Fruit fly (Drosophila melanogaster): ENCODE data around the gene CG3961.

CG3961 gene

dm6 chr3L:18828318-18828717 lies 62.0 kb downstream of the CG3961 start (continued):
- TF ChIP-seq Scr (GFP tag; IDR thresholded peaks at IDR 0.05; ENCODE audit: partially characterized antibody) (peak; percentile 66), shn (GFP tag; optimal IDR thresholded peaks at IDR 0.05) (no peak), dati (GFP tag; IDR thresholded peaks at IDR 0.05) (no peak), Dip3 (GFP tag; optimal IDR thresholded peaks at IDR 0.05) (no peak), NFAT (GFP tag; IDR thresholded peaks at IDR 0.05) (no peak), CG11504 (tag; optimal IDR thresholded peaks at IDR 0.05) (no peak), Ets97D (GFP tag; optimal IDR thresholded peaks at IDR 0.05) (peak; percentile 26), br (optimal IDR thresholded peaks at IDR 0.05) (no peak), CG8765 (GFP tag; IDR thresholded peaks at IDR 0.05) (no peak), gsb (GFP tag; IDR thresholded peaks at IDR 0.05) (no peak), exex (tag; optimal IDR thresholded peaks at IDR 0.05) (no peak), CG7963 (GFP tag; IDR thresholded peaks at IDR 0.05; ENCODE audit: partially characterized antibody) (peak; percentile 59), CG10267 (tag; optimal IDR thresholded peaks at IDR 0.05) (peak; percentile 25), CG17568 (GFP tag; optimal IDR thresholded peaks at IDR 0.05) (no peak), ftz-f1 (GFP tag; optimal IDR thresholded peaks at IDR 0.05) (no peak), CG8290 (GFP tag; optimal IDR thresholded peaks at IDR 0.05) (no peak), CG8290 (tag; optimal IDR thresholded peaks at IDR 0.05) (peak in 1 of 2 experiments; percentile 62), HmgZ (tag; optimal IDR thresholded peaks at IDR 0.05) (peak; percentile 57), ato (GFP tag; IDR thresholded peaks at IDR 0.05; ENCODE audit: partially characterized antibody) (peak; percentile 63), Elba2 (GFP tag; optimal IDR thresholded peaks at IDR 0.05) (no peak), ken (GFP tag; IDR thresholded peaks at IDR 0.05) (no peak), CG13287 (GFP tag; IDR thresholded peaks at IDR 0.05; ENCODE audit: partially characterized antibody) (peak; percentile 83), CG4854 (GFP tag; optimal IDR thresholded peaks at IDR 0.05) (no peak), tup (GFP tag; optimal IDR thresholded peaks at IDR 0.05) (no peak), Hmr (GFP tag; optimal IDR thresholded peaks at IDR 0.05) (no peak), chinmo (GFP tag; IDR thresholded peaks at IDR 0.05; ENCODE audit: partially characterized antibody) (peak; percentile 69; the same call in 1 of the 4 replicates), CG7987 (GFP tag; optimal IDR thresholded peaks at IDR 0.05) (no peak), Fer1 (GFP tag; optimal IDR thresholded peaks at IDR 0.05) (peak; percentile 23), BEAF-32 (GFP tag; optimal IDR thresholded peaks at IDR 0.05) (peak; percentile 64), Chrac-16 (GFP tag; optimal IDR thresholded peaks at IDR 0.05) (no peak), lab (GFP tag; optimal IDR thresholded peaks at IDR 0.05) (no peak), CG1832 (GFP tag; optimal IDR thresholded peaks at IDR 0.05) (no peak), CG30403 (GFP tag; optimal IDR thresholded peaks at IDR 0.05) (no peak), sens-2 (GFP tag; IDR thresholded peaks at IDR 0.05) (no peak), vvl (GFP tag; IDR thresholded peaks at IDR 0.05) (no peak), CG18476 (GFP tag; optimal IDR thresholded peaks at IDR 0.05) (no peak), Rfx (GFP tag; IDR thresholded peaks at IDR 0.05) (no peak; the same call in 1 of the 2 replicates), CG9932 (GFP tag; IDR thresholded peaks at IDR 0.05) (no peak), CG14710 (tag; optimal IDR thresholded peaks at IDR 0.05) (peak; percentile 41), bab2 (GFP tag; optimal IDR thresholded peaks at IDR 0.05) (no peak), Oli (tag; optimal IDR thresholded peaks at IDR 0.05) (no peak), lmd (GFP tag; IDR thresholded peaks at IDR 0.05) (no peak), slbo (GFP tag; IDR thresholded peaks at IDR 0.05) (no peak), stc (GFP tag; IDR thresholded peaks at IDR 0.05) (no peak), NfI (GFP tag; optimal IDR thresholded peaks at IDR 0.05) (no peak), CG13775 (GFP tag; optimal IDR thresholded peaks at IDR 0.05) (no peak), CG12104 (GFP tag; optimal IDR thresholded peaks at IDR 0.05) (no peak), Usf (GFP tag; optimal IDR thresholded peaks at IDR 0.05) (no peak), CG12942 (GFP tag; optimal IDR thresholded peaks at IDR 0.05) (no peak), tna (GFP tag; IDR thresholded peaks at IDR 0.05; ENCODE audit: partially characterized antibody) (peak; percentile 60; the same call in 1 of the 2 replicates), sr (GFP tag; IDR thresholded peaks at IDR 0.05) (no peak), cad (GFP tag; optimal IDR thresholded peaks at IDR 0.05) (peak; percentile 87)

Measured in whole organism, embryonic.